Fruit fly (Drosophila melanogaster) whole organism: ENCODE results near the gene CG8112.

ENCODE experiments used
- CG8478 ChIP-seq: fragments of >200 bp; optimal IDR thresholded peaks from 2 replicates; lab custom pipeline; 2018; ENCODE audit warnings: inconsistent platforms
- Dll ChIP-seq: fragments of >200 bp; optimal IDR thresholded peaks from 2 replicates; lab custom pipeline; 2017
- EcR ChIP-seq, 2 experiments: fragments of >200 bp; optimal IDR thresholded peaks; 2 replicates each; lab custom pipeline; 2017; ENCODE audit warnings: missing biosample characterization in 2 of 2, missing genetic modification characterization in 2 of 2, missing genetic modification reagents in 2 of 2
- pan ChIP-seq: fragments of >200 bp; optimal IDR thresholded peaks from 2 replicates; lab custom pipeline; 2017
- psq ChIP-seq: fragments of >200 bp; optimal IDR thresholded peaks from 2 replicates; lab custom pipeline; 2017
- usp ChIP-seq: fragments of >200 bp; optimal IDR thresholded peaks from 2 replicates; lab custom pipeline; 2017; ENCODE audit warnings: missing biosample characterization, missing genetic modification characterization, mixed read lengths

The CG8112 gene

dm6 chr3R:8712722-8713131, at the start of gene CG8112:
Gene CG8112 (plus strand): TSS chr3R:8712933.
- no peak for TF ChIP-seq EcR (GFP tag; optimal IDR thresholded peaks at IDR 0.05; lab: Kevin White, UChicago)
- TF ChIP-seq psq, result no peak
- TF ChIP-seq pan, result no peak
- TF ChIP-seq Dll (lab: Kevin White, UChicago), result no peak
- TF ChIP-seq usp (GFP tag; lab: Kevin White, UChicago), result no peak
- TF ChIP-seq CG8478 (lab: Kevin White, UChicago), result no peak

dm6 chr3R:8663668-8664283, 49.0 kb upstream of the CG8112 start, which contains the start of gene CG8032:
Gene CG8032 (plus strand): TSS chr3R:8664115.
- TF ChIP-seq pan, result no peak
- no peak for TF ChIP-seq psq
- no peak for TF ChIP-seq EcR (GFP tag; optimal IDR thresholded peaks at IDR 0.05; lab: Kevin White, UChicago)
- no peak for TF ChIP-seq usp (GFP tag; lab: Kevin White, UChicago)
- TF ChIP-seq Dll (lab: Kevin White, UChicago), result no peak

- TF ChIP-seq Dll (lab: Kevin White, UChicago), result no peak
- TF ChIP-seq pan, result peak; percentile 26
Observed at dm6 chr3R:8664699-8665340, 47.9 kb upstream of the CG8112 start.

- no peak for TF ChIP-seq Dll (lab: Kevin White, UChicago)
Observed at dm6 chr3R:8667568-8667967, 45.2 kb upstream of the CG8112 start, which contains the start of gene CG8036. Gene CG8036 (plus strand): TSS chr3R:8667868.

- TF ChIP-seq CG8478 (lab: Kevin White, UChicago) (no peak), usp (GFP tag; lab: Kevin White, UChicago) (no peak), EcR (GFP tag; optimal IDR thresholded peaks at IDR 0.05; lab: Kevin White, UChicago) (no peak), pan (no peak), psq (no peak)
Observed at dm6 chr3R:8668024-8668856, 44.5 kb upstream of the CG8112 start.

dm6 chr3R:8669029-8669707, 43.6 kb upstream of the CG8112 start:
- no peak for TF ChIP-seq EcR (GFP tag; optimal IDR thresholded peaks at IDR 0.05; lab: Kevin White, UChicago)
- TF ChIP-seq CG8478 (lab: Kevin White, UChicago), result peak; percentile 38
- no peak for TF ChIP-seq pan
- TF ChIP-seq Dll (lab: Kevin White, UChicago), result no peak

- TF ChIP-seq psq (no peak), EcR (GFP tag; optimal IDR thresholded peaks at IDR 0.05; lab: Kevin White, UChicago) (no peak), usp (GFP tag; lab: Kevin White, UChicago) (no peak), Dll (lab: Kevin White, UChicago) (no peak), pan (peak; percentile 58)
Observed at dm6 chr3R:8669900-8670528, 42.7 kb upstream of the CG8112 start.

dm6 chr3R:8670529-8671491, 41.9 kb upstream of the CG8112 start, which contains the start of gene p:
Gene p (minus strand): TSS chr3R:8670684.
- no peak for TF ChIP-seq EcR (GFP tag; optimal IDR thresholded peaks at IDR 0.05; lab: Kevin White, UChicago)
- TF ChIP-seq CG8478 (lab: Kevin White, UChicago), result no peak
- TF ChIP-seq Dll (lab: Kevin White, UChicago), result no peak
- no peak for TF ChIP-seq usp (GFP tag; lab: Kevin White, UChicago)

- TF ChIP-seq usp (GFP tag; lab: Kevin White, UChicago), result no peak
Observed at dm6 chr3R:8673803-8674234, 38.9 kb upstream of the CG8112 start, which contains the start of gene mRpL19. Gene mRpL19 (plus strand): TSS chr3R:8674109.

- no peak for TF ChIP-seq psq
- TF ChIP-seq EcR (GFP tag; optimal IDR thresholded peaks at IDR 0.05; lab: Kevin White, UChicago), result no peak
- TF ChIP-seq usp (GFP tag; lab: Kevin White, UChicago), result no peak
- no peak for TF ChIP-seq Dll (lab: Kevin White, UChicago)
- no peak for TF ChIP-seq CG8478 (lab: Kevin White, UChicago)
- no peak for TF ChIP-seq pan
Observed at dm6 chr3R:8676560-8677000, 36.2 kb upstream of the CG8112 start, which contains the start of the genes Unc50, CG11755 and CG8043. Gene Unc50 (minus strand): TSS chr3R:8676613. Gene CG11755 (plus strand): TSS chr3R:8676915. Gene CG8043 (plus strand): TSS chr3R:8676915.
